Fruit fly (Drosophila melanogaster): Measurements from ENCODE around the gene Megf8.
A peak's percentile ranks its signal among the peaks of the same experiment; 100 is the strongest.

Gene Megf8

DNA sequence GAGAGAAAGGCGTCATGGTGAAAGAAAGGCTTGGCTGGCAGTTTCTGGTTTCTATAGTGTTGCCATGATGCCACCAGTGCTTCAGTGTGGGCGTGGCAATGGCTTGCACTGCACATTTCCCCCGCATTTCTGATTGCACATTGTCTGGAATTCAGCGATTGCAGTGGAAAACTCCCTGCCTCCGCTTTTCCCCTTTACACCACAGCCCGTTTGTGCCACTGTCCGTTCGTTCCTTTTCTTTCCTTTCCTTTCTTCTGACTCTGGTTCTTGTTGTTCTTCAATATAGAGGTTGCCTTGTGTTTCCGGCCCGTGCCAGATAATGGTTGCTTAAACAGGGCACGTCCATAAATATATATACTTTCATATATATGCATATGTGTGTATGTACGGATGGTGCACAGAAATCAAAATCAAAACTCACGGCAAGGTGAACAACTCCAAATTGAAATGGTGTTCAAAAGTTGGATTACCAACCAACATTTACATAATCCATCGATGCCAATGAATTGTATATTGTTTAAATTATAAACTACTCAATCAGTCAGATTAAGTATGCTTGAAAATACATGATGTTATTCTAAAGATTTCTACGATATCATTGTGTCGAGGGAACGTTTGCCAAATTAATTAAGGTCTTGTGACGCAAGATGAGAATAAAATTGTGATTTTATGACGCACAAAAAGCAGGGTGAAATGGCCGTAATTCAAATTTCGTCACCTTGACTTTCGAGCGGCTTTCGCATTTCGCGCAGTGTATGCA is 50.1 kb downstream of the Megf8 start (continued):
- TF ChIP-seq fkh (GFP tag; optimal IDR thresholded peaks at IDR 0.05) (no peak), CG3032 (tag; optimal IDR thresholded peaks at IDR 0.05) (peak; percentile 16), CG6792 (GFP tag; optimal IDR thresholded peaks at IDR 0.05) (no peak), achi (GFP tag; optimal IDR thresholded peaks at IDR 0.05) (peak; percentile 17), Smox (GFP tag; optimal IDR thresholded peaks at IDR 0.05) (peak; percentile 30), CG9139 (GFP tag; optimal IDR thresholded peaks at IDR 0.05) (no peak), lz (GFP tag; optimal IDR thresholded peaks at IDR 0.05) (no peak), CG8319 (GFP tag; optimal IDR thresholded peaks at IDR 0.05) (no peak), acj6 (GFP tag; optimal IDR thresholded peaks at IDR 0.05) (peak; percentile 28), fd85E (GFP tag; optimal IDR thresholded peaks at IDR 0.05) (no peak)

DNA sequence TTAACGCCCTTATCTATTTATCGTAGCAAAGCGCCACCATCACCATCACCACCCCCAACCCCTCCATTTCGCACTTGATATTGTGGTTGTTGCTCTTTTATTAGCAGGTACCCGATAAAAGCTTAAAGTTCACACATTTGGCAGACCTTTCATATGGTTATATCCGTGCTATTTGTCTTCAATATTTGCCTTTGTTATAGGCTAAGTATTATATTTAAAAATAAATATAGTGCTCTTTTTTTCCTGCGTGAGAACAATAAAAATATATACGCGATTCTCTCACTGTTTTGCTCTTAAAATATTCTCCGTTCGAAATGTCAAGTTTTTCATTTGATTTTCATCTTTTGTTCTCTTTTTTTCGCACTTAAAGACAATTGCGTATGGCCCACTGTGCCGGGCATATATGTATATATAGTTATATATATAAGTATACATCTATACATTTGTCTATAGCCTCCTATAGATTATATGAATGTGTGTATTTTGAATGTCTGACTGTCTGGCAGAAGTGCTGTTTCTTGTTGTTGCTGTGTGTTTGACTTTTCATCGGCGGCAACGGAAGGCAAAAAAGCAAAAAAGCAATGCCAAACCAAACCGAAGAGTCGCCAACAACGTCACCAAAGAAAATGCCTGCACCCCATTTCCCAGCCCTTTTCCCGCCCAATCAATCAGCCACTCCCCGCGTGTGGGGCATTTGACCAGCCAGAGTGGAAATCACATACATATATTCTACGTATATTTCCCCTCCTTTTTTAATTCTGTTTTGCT is 51.0 kb downstream of the Megf8 start:
- TF ChIP-seq CG8632 (GFP tag; optimal IDR thresholded peaks at IDR 0.05) (no peak), CG1621 (tag; optimal IDR thresholded peaks at IDR 0.05) (no peak), CG32006 (GFP tag; optimal IDR thresholded peaks at IDR 0.05) (peak; percentile 42), CG3032 (tag; optimal IDR thresholded peaks at IDR 0.05) (no peak), acj6 (GFP tag; optimal IDR thresholded peaks at IDR 0.05) (no peak), Blimp-1 (GFP tag; optimal IDR thresholded peaks at IDR 0.05) (no peak), esn (GFP tag; optimal IDR thresholded peaks at IDR 0.05) (no peak), CG4318 (GFP tag; optimal IDR thresholded peaks at IDR 0.05) (no peak), CG16779 (tag; optimal IDR thresholded peaks at IDR 0.05) (no peak), CG8319 (GFP tag; optimal IDR thresholded peaks at IDR 0.05) (no peak), salr (GFP tag; optimal IDR thresholded peaks at IDR 0.05) (no peak), Lpt (GFP tag; optimal IDR thresholded peaks at IDR 0.05) (no peak), Hr39 (GFP tag; optimal IDR thresholded peaks at IDR 0.05) (no peak), Sox102F (GFP tag; optimal IDR thresholded peaks at IDR 0.05) (no peak), cyc (GFP tag; optimal IDR thresholded peaks at IDR 0.05) (no peak), Met (GFP tag; optimal IDR thresholded peaks at IDR 0.05) (no peak), fkh (GFP tag; optimal IDR thresholded peaks at IDR 0.05) (peak; percentile 41), CG11294 (GFP tag; IDR thresholded peaks at IDR 0.05) (no peak), ss (GFP tag; optimal IDR thresholded peaks at IDR 0.05) (no peak), CG6808 (GFP tag; optimal IDR thresholded peaks at IDR 0.05) (no peak), achi (GFP tag; optimal IDR thresholded peaks at IDR 0.05) (no peak), Sox14 (GFP tag; optimal IDR thresholded peaks at IDR 0.05) (no peak), fd85E (GFP tag; optimal IDR thresholded peaks at IDR 0.05) (no peak), CG3919 (GFP tag; optimal IDR thresholded peaks at IDR 0.05) (no peak), Eip78C (GFP tag) (no peak), OdsH (GFP tag; optimal IDR thresholded peaks at IDR 0.05) (no peak), fd59A (GFP tag; optimal IDR thresholded peaks at IDR 0.05) (no peak), vri (GFP tag; optimal IDR thresholded peaks at IDR 0.05) (no peak), Eip75B (GFP tag; optimal IDR thresholded peaks at IDR 0.05) (no peak), CG6854 (GFP tag; optimal IDR thresholded peaks at IDR 0.05) (no peak), Hr4 (GFP tag; optimal IDR thresholded peaks at IDR 0.05) (peak; percentile 7), Ets96B (tag; optimal IDR thresholded peaks at IDR 0.05) (peak; percentile 4), eg (GFP tag; IDR thresholded peaks at IDR 0.05) (peak; percentile 57; the same call in 2 of the 3 replicates), Eip93F (GFP tag; optimal IDR thresholded peaks at IDR 0.05) (no peak), Sox15 (GFP tag; optimal IDR thresholded peaks at IDR 0.05) (no peak), Smox (GFP tag; optimal IDR thresholded peaks at IDR 0.05) (no peak), lz (GFP tag; optimal IDR thresholded peaks at IDR 0.05) (no peak), CG34406 (GFP tag; optimal IDR thresholded peaks at IDR 0.05) (no peak), spab (GFP tag; optimal IDR thresholded peaks at IDR 0.05) (no peak), CG31627 (GFP tag; optimal IDR thresholded peaks at IDR 0.05) (no peak), dsx (GFP tag; optimal IDR thresholded peaks at IDR 0.05; ENCODE audit: poor library complexity, severe bottlenecking) (no peak), CG7368 (GFP tag; optimal IDR thresholded peaks at IDR 0.05) (no peak), Gug (GFP tag; IDR thresholded peaks at IDR 0.05) (no peak), dac (GFP tag; optimal IDR thresholded peaks at IDR 0.05) (no peak), CG9139 (GFP tag; optimal IDR thresholded peaks at IDR 0.05) (no peak)

All from whole organism, prepupa.